Worm (Caenorhabditis elegans) whole organism, young adult: ENCODE measurements around the gene ptr-8.

ENCODE experiments used
- C06A6.2 ChIP-seq: fragments of 200-800 bp; sonication (Bioruptor generic); conservative IDR thresholded peaks from 2 replicates; pipeline ENCODE4 v1.3.6; 2022; ENCODE audit warnings: missing genetic modification characterization, missing compliant biosample characterization
- F23B12.7 ChIP-seq: sonication (generic microtip); optimal IDR thresholded peaks from 2 replicates; lab custom pipeline; 2017; ENCODE audit warnings: missing genetic modification characterization, mild to moderate bottlenecking, missing compliant biosample characterization, antibody characterized with exemption, moderate library complexity; ENCODE audit not compliant: insufficient read depth
- F57C9.4 ChIP-seq: sonication (generic microtip); optimal IDR thresholded peaks from 2 replicates; lab custom pipeline; 2017; ENCODE audit warnings: mild to moderate bottlenecking, missing genetic modification characterization, missing compliant biosample characterization
- ama-1 ChIP-seq, 3 experiments: fragments of 150-350 bp in 1 of 3; sonication (generic microtip) in 2 of 3; optimal IDR thresholded peaks; 2 replicates each; lab custom pipeline; 2014 to 2018; ENCODE audit warnings: missing biosample characterization in 2 of 3, missing genetic modification characterization in 2 of 3, missing genetic modification reagents in 2 of 3
- dpl-1 ChIP-seq: fragments of 150-350 bp; optimal IDR thresholded peaks from 2 replicates; lab custom pipeline; 2014; ENCODE audit warnings: missing biosample characterization, missing genetic modification reagents, missing genetic modification characterization
- nfya-1 ChIP-seq: sonication (generic microtip); optimal IDR thresholded peaks from 2 replicates; lab custom pipeline; 2017; ENCODE audit warnings: antibody characterized with exemption, missing compliant biosample characterization, missing genetic modification characterization, borderline replicate concordance; ENCODE audit not compliant: insufficient read depth
- ztf-18 ChIP-seq: sonication (generic microtip); optimal IDR thresholded peaks from 2 replicates; lab custom pipeline; 2016; ENCODE audit warnings: missing genotype, mild to moderate bottlenecking, missing genetic modification characterization, missing compliant biosample characterization
- ztf-6 ChIP-seq: fragments of 200-800 bp; sonication (Bioruptor generic); IDR thresholded peaks from 2 replicates; pipeline ENCODE4 v1.3.6; 2022; ENCODE audit warnings: missing genetic modification reagents, missing genetic modification characterization, missing compliant biosample characterization

- TF ChIP-seq ama-1 (optimal IDR thresholded peaks at IDR 0.05; lab: Kevin White, UChicago) (no peak), ama-1 (GFP tag; optimal IDR thresholded peaks at IDR 0.05; lab: Kevin White, UChicago) (no peak), C06A6.2 (GFP tag; lab: Robert Waterston, UW) (no peak), nfya-1 (tag; lab: Kevin White, UChicago) (no peak), ztf-6 (GFP tag; lab: Robert Waterston, UW) (no peak), F57C9.4 (tag; lab: Kevin White, UChicago) (no peak), ztf-18 (tag; lab: Kevin White, UChicago) (no peak), dpl-1 (no peak), F23B12.7 (no peak)
These were observed 5.9 kb downstream of the ptr-8 start, which contains the start of gene sra-10 for ce11 chrII:10894996-10895395.
